Worm (Caenorhabditis elegans): ENCODE measurements around the gene T03E6.9.

Gene T03E6.9

DNA sequence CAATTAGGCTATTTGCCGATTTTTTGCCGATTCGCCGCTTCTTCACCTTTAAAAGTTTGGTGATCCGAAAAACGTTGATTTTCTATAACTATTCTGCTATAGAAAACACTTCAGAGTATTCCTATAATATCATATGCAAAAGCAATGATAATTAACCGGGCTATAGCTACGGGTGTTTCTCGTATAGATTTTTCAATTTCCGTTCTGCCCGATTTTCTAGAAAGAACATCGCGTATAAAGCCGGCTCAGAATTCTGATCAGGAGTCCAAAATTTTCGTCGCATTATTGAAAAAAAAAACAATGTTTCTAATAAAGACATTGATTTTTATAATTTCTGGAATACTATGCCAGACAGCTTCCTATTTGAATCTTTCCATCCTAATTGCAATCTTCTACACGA is 49.8 kb downstream of the T03E6.9 start, which contains the start of gene srbc-65:
TSS of gene srbc-65 (plus strand) at position 301 of the 400 bp plus-strand sequence.
- TF ChIP-seq ets-7 (tag; optimal IDR thresholded peaks at IDR 0.05) (no peak), F13C5.2 (tag; optimal IDR thresholded peaks at IDR 0.05) (no peak), pes-1 (GFP tag; IDR thresholded peaks at IDR 0.05) (no peak), hmbx-1 (tag; optimal IDR thresholded peaks at IDR 0.05) (no peak), ceh-13 (GFP tag; optimal IDR thresholded peaks at IDR 0.05) (no peak)
